Worm (Caenorhabditis elegans) whole organism, early embryonic: ENCODE results near the gene C55A6.4.
"Not testable (repeated sequence)": the region's sequence is repeated elsewhere in the genome, so short reads cannot be mapped to it uniquely, and the experiment has no call there.

ENCODE experiments used
- B0310.2 ChIP-seq: sonication (generic microtip); optimal IDR thresholded peaks from 2 replicates; lab custom pipeline; 2016; ENCODE audit warnings: mild to moderate bottlenecking, missing genetic modification characterization, missing compliant biosample characterization
- aly-1 ChIP-seq: sonication (generic microtip); optimal IDR thresholded peaks from 2 replicates; lab custom pipeline; 2016; ENCODE audit warnings: missing genetic modification characterization, missing compliant biosample characterization
- ama-1 ChIP-seq: fragments of 150-350 bp; optimal IDR thresholded peaks from 2 replicates; lab custom pipeline; 2014
- ceh-13 ChIP-seq: fragments of 200-800 bp; sonication (Bioruptor generic); optimal IDR thresholded peaks from 2 replicates; lab custom pipeline; 2018; ENCODE audit warnings: mild to moderate bottlenecking, missing genetic modification characterization, missing compliant biosample characterization
- ets-7 ChIP-seq: sonication (generic microtip); optimal IDR thresholded peaks from 2 replicates; lab custom pipeline; 2016; ENCODE audit warnings: missing genotype, missing genetic modification characterization, missing compliant biosample characterization
- flt-1 ChIP-seq: fragments of 200-800 bp; sonication (Bioruptor generic); IDR thresholded peaks from 2 replicates; pipeline ENCODE4 v1.3.6; 2022; ENCODE audit warnings: missing genetic modification characterization, missing compliant biosample characterization
- hmbx-1 ChIP-seq: sonication (generic microtip); optimal IDR thresholded peaks from 2 replicates; lab custom pipeline; 2016; ENCODE audit warnings: mild to moderate bottlenecking, missing genetic modification characterization, missing compliant biosample characterization
- pes-1 ChIP-seq: fragments of 200-800 bp; sonication (Bioruptor generic); IDR thresholded peaks from 2 replicates; pipeline ENCODE4 v1.3.6; 2022; ENCODE audit warnings: missing genetic modification reagents, missing genetic modification characterization, missing compliant biosample characterization
- sea-1 ChIP-seq: fragments of 200-800 bp; sonication (Bioruptor generic); conservative IDR thresholded peaks from 2 replicates; pipeline ENCODE4 v1.3.6; 2022; ENCODE audit warnings: missing genetic modification characterization, missing compliant biosample characterization
- tbx-11 ChIP-seq: fragments of 200-800 bp; sonication (Bioruptor generic); IDR thresholded peaks from 2 replicates; pipeline ENCODE4 v1.3.6; 2022; ENCODE audit warnings: missing genetic modification characterization, missing compliant biosample characterization
- tbx-37 ChIP-seq: fragments of 200-800 bp; sonication (Bioruptor generic); conservative IDR thresholded peaks from 2 replicates; pipeline ENCODE4 v1.3.6; 2022; ENCODE audit warnings: missing genetic modification reagents, missing genetic modification characterization, missing compliant biosample characterization

DNA sequence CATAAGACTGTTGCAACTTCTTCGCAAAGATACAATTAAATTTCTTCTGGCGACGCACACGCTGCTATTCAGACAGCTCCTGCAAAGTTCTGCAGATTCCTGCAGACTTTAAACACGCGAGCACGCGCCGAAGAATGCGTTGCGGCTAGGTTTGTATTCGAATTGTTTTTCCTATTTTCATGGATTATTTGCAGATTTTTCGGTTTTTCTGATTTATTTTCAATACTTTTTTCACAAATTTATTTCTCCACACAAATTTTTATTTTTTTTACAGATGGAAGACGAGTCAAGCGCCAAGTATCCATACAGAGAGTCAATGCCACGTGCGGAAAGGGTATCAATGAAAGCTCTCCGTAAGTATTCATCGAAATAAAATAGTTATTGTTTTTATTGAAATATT, 42.1 kb downstream of the C55A6.4 start, which contains the start of gene T11F9.7:
- not testable (repeated sequence) for TF ChIP-seq tbx-11; ama-1; flt-1 (GFP tag; lab: Robert Waterston, UW); B0310.2; tbx-37; pes-1 (GFP tag; lab: Robert Waterston, UW); hmbx-1 (tag; lab: Kevin White, UChicago); sea-1 (GFP tag; lab: Robert Waterston, UW); ceh-13; aly-1 (tag; lab: Kevin White, UChicago); ets-7 (tag; lab: Kevin White, UChicago)
